Fruit fly (Drosophila melanogaster) whole organism, embryonic: Measurements from ENCODE around the gene Lerp.

Experiments used
- B-H1 ChIP-seq: fragments of 200-800 bp; sonication (Bioruptor generic); IDR thresholded peaks from 3 replicates; pipeline ENCODE4 v1.3.6; 2022; ENCODE audit warnings: missing biosample characterization, missing genetic modification characterization
- CG10654 ChIP-seq: fragments of 200-800 bp; sonication (Bioruptor generic); optimal IDR thresholded peaks from 2 replicates; lab custom pipeline; 2016; ENCODE audit warnings: missing biosample characterization, missing genetic modification characterization
- CG11398 ChIP-seq: fragments of 200-800 bp; sonication (Bioruptor generic); optimal IDR thresholded peaks from 2 replicates; lab custom pipeline; 2016; ENCODE audit warnings: missing biosample characterization, missing genetic modification characterization
- CG12299 ChIP-seq: fragments of 200-800 bp; sonication (Bioruptor generic); optimal IDR thresholded peaks from 2 replicates; lab custom pipeline; 2018; ENCODE audit warnings: missing biosample characterization, mild to moderate bottlenecking, missing genetic modification characterization
- CG12769 ChIP-seq: fragments of 200-800 bp; sonication (Bioruptor generic); optimal IDR thresholded peaks from 2 replicates; lab custom pipeline; 2019; ENCODE audit warnings: missing biosample characterization, mild to moderate bottlenecking, missing genetic modification characterization, moderate library complexity
- CG13894 ChIP-seq: fragments of 200-800 bp; sonication (Bioruptor generic); optimal IDR thresholded peaks from 3 replicates; lab custom pipeline; 2018; ENCODE audit warnings: missing biosample characterization, mild to moderate bottlenecking, missing genetic modification characterization, moderate library complexity
- CG14050 ChIP-seq: fragments of 200-800 bp; sonication (Bioruptor generic); IDR thresholded peaks from 3 replicates; pipeline ENCODE4 v1.3.6; 2022; ENCODE audit warnings: missing biosample characterization, missing genetic modification characterization
- CG15601 ChIP-seq: fragments of 200-800 bp; sonication (Bioruptor generic); optimal IDR thresholded peaks from 3 replicates; lab custom pipeline; 2019; ENCODE audit warnings: missing biosample characterization, mild to moderate bottlenecking, missing genetic modification characterization, moderate library complexity
- CG17361 ChIP-seq: fragments of 200-800 bp; sonication (Bioruptor generic); IDR thresholded peaks from 3 replicates; pipeline ENCODE4 v1.3.6; 2022; ENCODE audit warnings: missing biosample characterization, missing genetic modification characterization
- CG18011 ChIP-seq: fragments of 200-800 bp; sonication (Bioruptor generic); optimal IDR thresholded peaks from 2 replicates; lab custom pipeline; 2017; ENCODE audit warnings: missing biosample characterization, missing genetic modification characterization, mild to moderate bottlenecking, moderate library complexity, missing genotype
- CG18764 ChIP-seq: fragments of 200-800 bp; sonication (Bioruptor generic); optimal IDR thresholded peaks from 3 replicates; lab custom pipeline; 2016; ENCODE audit warnings: missing biosample characterization, missing genetic modification characterization
- CG2678 ChIP-seq: fragments of 200-800 bp; sonication (Bioruptor generic); optimal IDR thresholded peaks from 3 replicates; lab custom pipeline; 2019; ENCODE audit warnings: missing biosample characterization, mild to moderate bottlenecking, missing genetic modification characterization, moderate library complexity
- CG31224 ChIP-seq: fragments of 200-800 bp; sonication (Bioruptor generic); IDR thresholded peaks from 2 replicates; pipeline ENCODE4 v1.3.6; 2022; ENCODE audit warnings: missing biosample characterization, missing genetic modification characterization
- CG3726 ChIP-seq: fragments of 200-800 bp; sonication (Bioruptor generic); IDR thresholded peaks from 3 replicates; pipeline ENCODE4, ENCODE4 v1.3.6; 2022; ENCODE audit warnings: missing biosample characterization, missing genetic modification characterization
- CG4617 ChIP-seq: fragments of 200-800 bp; sonication (Bioruptor generic); optimal IDR thresholded peaks from 3 replicates; lab custom pipeline; 2016; ENCODE audit warnings: missing biosample characterization, missing genetic modification characterization, borderline replicate concordance
- CG4854 ChIP-seq: fragments of 200-800 bp; sonication (Bioruptor generic); optimal IDR thresholded peaks from 2 replicates; lab custom pipeline; 2016; ENCODE audit warnings: missing biosample characterization, missing genetic modification characterization, inconsistent platforms
- CG5953 ChIP-seq: fragments of 200-800 bp; sonication (Bioruptor generic); IDR thresholded peaks from 2 replicates; pipeline ENCODE4 v1.3.6; 2022; ENCODE audit warnings: missing biosample characterization, missing genetic modification characterization
- CG6272 ChIP-seq: fragments of 200-800 bp; sonication (Bioruptor generic); IDR thresholded peaks from 2 replicates; pipeline ENCODE4 v1.3.6; 2022; ENCODE audit warnings: missing biosample characterization, missing genetic modification characterization
- CG7963 ChIP-seq: fragments of 200-800 bp; sonication (Bioruptor generic); IDR thresholded peaks from 3 replicates; pipeline ENCODE4 v1.3.6; 2022; ENCODE audit warnings: missing biosample characterization, missing genetic modification characterization; ENCODE audit not compliant: partially characterized antibody
- CG7987 ChIP-seq: fragments of 200-800 bp; sonication (Bioruptor generic); optimal IDR thresholded peaks from 2 replicates; lab custom pipeline; 2018; ENCODE audit warnings: missing biosample characterization, mild to moderate bottlenecking, missing genetic modification characterization, moderate library complexity
- CG8765 ChIP-seq: fragments of 200-800 bp; sonication (Bioruptor generic); IDR thresholded peaks from 2 replicates; pipeline ENCODE4 v1.3.6; 2022; ENCODE audit warnings: missing biosample characterization, missing genetic modification characterization
- CG9817 ChIP-seq: fragments of 200-800 bp; sonication (Bioruptor generic); optimal IDR thresholded peaks from 2 replicates; lab custom pipeline; 2018; ENCODE audit warnings: missing biosample characterization, mild to moderate bottlenecking, missing genetic modification characterization, moderate library complexity
- Dfd ChIP-seq, 2 experiments: fragments of >200 bp; optimal IDR thresholded peaks; 2 replicates each; lab custom pipeline; 2017; ENCODE audit warnings: missing biosample characterization in 2 of 2, missing genetic modification characterization in 2 of 2
- E2f2 ChIP-seq: fragments of 200-800 bp; sonication (Bioruptor generic); IDR thresholded peaks from 2 replicates; pipeline ENCODE4 v1.3.6; 2022; ENCODE audit warnings: missing biosample characterization, missing genetic modification characterization
- ERR ChIP-seq: fragments of 200-800 bp; sonication (Bioruptor generic); optimal IDR thresholded peaks from 2 replicates; lab custom pipeline; 2016; ENCODE audit warnings: missing biosample characterization, missing genetic modification characterization
- H2.0 ChIP-seq: fragments of 200-800 bp; sonication (Bioruptor generic); IDR thresholded peaks from 2 replicates; pipeline ENCODE4 v1.3.6; 2022; ENCODE audit warnings: missing biosample characterization, missing genetic modification characterization
- Hmr ChIP-seq: fragments of 200-800 bp; sonication (Bioruptor generic); optimal IDR thresholded peaks from 3 replicates; lab custom pipeline; 2017; ENCODE audit warnings: mild to moderate bottlenecking, missing biosample characterization, missing genetic modification reagents, missing genetic modification characterization
- Hr78 ChIP-seq, 2 experiments: fragments of 200-800 bp in 1 of 2; fragments of >200 bp in 1 of 2; sonication (Bioruptor generic) in 1 of 2; optimal IDR thresholded peaks; 2 replicates each; lab custom pipeline; 2017 to 2019; ENCODE audit warnings: missing biosample characterization in 2 of 2, missing genetic modification characterization in 2 of 2, mild to moderate bottlenecking in 1 of 2, moderate library complexity in 1 of 2
- Lhr ChIP-seq: fragments of 200-800 bp; sonication (Bioruptor generic); optimal IDR thresholded peaks from 3 replicates; lab custom pipeline; 2017; ENCODE audit warnings: mild to moderate bottlenecking, missing biosample characterization, missing genetic modification reagents, missing genetic modification characterization
- Nf-YB ChIP-seq: fragments of 200-800 bp; sonication (Bioruptor generic); optimal IDR thresholded peaks from 3 replicates; lab custom pipeline; 2019; ENCODE audit warnings: missing biosample characterization, mild to moderate bottlenecking, missing genetic modification characterization, moderate library complexity
- crol ChIP-seq: fragments of 200-800 bp; sonication (Bioruptor generic); IDR thresholded peaks from 2 replicates; pipeline ENCODE4 v1.3.6; 2022; ENCODE audit warnings: missing biosample characterization, missing genetic modification characterization
- dimm ChIP-seq: fragments of 200-800 bp; sonication (Bioruptor generic); IDR thresholded peaks from 2 replicates; pipeline ENCODE4 v1.3.6; 2022; ENCODE audit warnings: missing biosample characterization, missing genetic modification characterization
- esg ChIP-seq: fragments of 200-800 bp; sonication (Bioruptor generic); conservative IDR thresholded peaks from 2 replicates; pipeline ENCODE4 v1.3.6; 2022; ENCODE audit warnings: missing biosample characterization, missing genetic modification characterization
- eve ChIP-seq, 2 experiments: fragments of >200 bp; optimal IDR thresholded peaks; 2 replicates each; lab custom pipeline; 2017; ENCODE audit warnings: missing biosample characterization in 2 of 2, missing genetic modification characterization in 2 of 2
- ewg ChIP-seq: fragments of 200-800 bp; sonication (Bioruptor generic); optimal IDR thresholded peaks from 3 replicates; lab custom pipeline; 2017; ENCODE audit warnings: mild to moderate bottlenecking, missing biosample characterization, missing genetic modification reagents, missing genetic modification characterization
- grau ChIP-seq: fragments of 200-800 bp; optimal IDR thresholded peaks from 3 replicates; lab custom pipeline; 2019; ENCODE audit warnings: missing biosample characterization, mild to moderate bottlenecking, missing genetic modification characterization, moderate library complexity
- grn ChIP-seq: fragments of 200-800 bp; sonication (Bioruptor generic); optimal IDR thresholded peaks from 3 replicates; lab custom pipeline; 2017; ENCODE audit warnings: missing biosample characterization, missing genetic modification characterization
- lab ChIP-seq: fragments of 200-800 bp; sonication (Bioruptor generic); optimal IDR thresholded peaks from 3 replicates; lab custom pipeline; 2017; ENCODE audit warnings: missing biosample characterization, missing genetic modification characterization, mild to moderate bottlenecking, moderate library complexity, missing genetic modification reagents
- pan ChIP-seq, 4 experiments: fragments of >200 bp in 3 of 4; fragments of 200-800 bp in 1 of 4; sonication (Bioruptor generic) in 1 of 4; optimal IDR thresholded peaks in 3 of 4; IDR thresholded peaks in 1 of 4; 2 replicates each; pipeline versions ENCODE4 v1.3.6 to Lab custom; 2017 to 2022; ENCODE audit warnings: missing biosample characterization in 2 of 4, missing genetic modification characterization in 2 of 4, mixed read lengths in 1 of 4
- scrt ChIP-seq: fragments of 200-800 bp; sonication (Bioruptor generic); optimal IDR thresholded peaks from 2 replicates; lab custom pipeline; 2018; ENCODE audit warnings: missing biosample characterization, mild to moderate bottlenecking, missing genetic modification characterization, moderate library complexity
- sens ChIP-seq: fragments of 200-800 bp; sonication (Bioruptor generic); peaks from one replicate; lab custom pipeline; 2016; ENCODE audit warnings: missing biosample characterization, missing genetic modification characterization
- sima ChIP-seq: fragments of 200-800 bp; sonication (Bioruptor generic); optimal IDR thresholded peaks from 2 replicates; lab custom pipeline; 2016; ENCODE audit warnings: missing biosample characterization, missing genetic modification characterization
- so ChIP-seq: fragments of 200-800 bp; sonication (Bioruptor generic); IDR thresholded peaks from 3 replicates; pipeline ENCODE4 v1.3.6; 2022; ENCODE audit warnings: missing biosample characterization, missing genetic modification characterization
- sob ChIP-seq: fragments of 200-800 bp; sonication (Bioruptor generic); IDR thresholded peaks from 2 replicates; pipeline ENCODE4 v1.3.6; 2022; ENCODE audit warnings: missing biosample characterization, missing genetic modification characterization
- stc ChIP-seq: fragments of 200-800 bp; sonication (Bioruptor generic); IDR thresholded peaks from 2 replicates; pipeline ENCODE4 v1.3.6; 2022; ENCODE audit warnings: missing biosample characterization, missing genetic modification characterization
- stwl ChIP-seq: fragments of 200-800 bp; sonication (Bioruptor generic); optimal IDR thresholded peaks from 3 replicates; lab custom pipeline; 2018; ENCODE audit warnings: missing biosample characterization, mild to moderate bottlenecking, missing genetic modification characterization, moderate library complexity
- tap ChIP-seq: fragments of 200-800 bp; optimal IDR thresholded peaks from 3 replicates; lab custom pipeline; 2019; ENCODE audit warnings: missing biosample characterization, mild to moderate bottlenecking, missing genetic modification characterization, moderate library complexity
- tna ChIP-seq: fragments of 200-800 bp; sonication (Bioruptor generic); IDR thresholded peaks from 2 replicates; pipeline ENCODE4 v1.3.6; 2022; ENCODE audit warnings: missing biosample characterization, missing genetic modification characterization; ENCODE audit not compliant: partially characterized antibody
- zen ChIP-seq: fragments of 200-800 bp; sonication (Bioruptor generic); optimal IDR thresholded peaks from 3 replicates; lab custom pipeline; 2018; ENCODE audit warnings: missing biosample characterization, mild to moderate bottlenecking, missing genetic modification characterization, moderate library complexity
- zfh1 ChIP-seq: fragments of 200-800 bp; sonication (Bioruptor generic); IDR thresholded peaks from 3 replicates; pipeline ENCODE4 v1.3.6; 2022; ENCODE audit warnings: missing biosample characterization, missing genetic modification characterization

The Lerp gene

DNA sequence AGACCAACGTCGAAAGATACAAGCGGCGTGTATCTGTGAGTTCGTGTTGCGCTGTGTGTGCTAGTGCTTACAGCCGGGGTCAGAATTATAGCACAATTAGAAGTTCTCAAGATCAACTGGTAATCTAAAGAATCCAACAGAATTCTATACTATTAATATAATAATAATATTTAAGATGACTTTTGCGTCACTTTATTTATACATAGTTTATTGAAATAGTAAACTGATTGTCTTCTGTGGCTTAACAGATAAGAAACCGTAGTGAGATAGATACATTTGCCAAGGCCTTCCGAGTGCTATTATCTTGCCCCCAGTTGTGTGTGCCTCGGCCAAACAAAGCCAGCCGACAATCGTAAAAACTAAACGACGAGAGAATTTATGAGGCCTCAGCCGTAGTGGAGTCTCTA is 23.4 kb upstream of the Lerp start (continued):
- peak; percentile 48 for TF ChIP-seq CG18764
- TF ChIP-seq stc, result peak; percentile 68
- no peak for TF ChIP-seq CG12769
- no peak for TF ChIP-seq CG4854
- TF ChIP-seq CG10654 (GFP tag; lab: Kevin White, UChicago), result peak; percentile 18
- no peak for TF ChIP-seq eve (GFP tag; optimal IDR thresholded peaks at IDR 0.05; lab: Kevin White, UChicago)
- TF ChIP-seq CG8765 (GFP tag; lab: Robert Waterston, UW), result peak; percentile 74
- TF ChIP-seq E2f2 (GFP tag; lab: Robert Waterston, UW), result peak; percentile 31; the same call in 1 of the 2 replicates
- TF ChIP-seq CG2678 (tag; lab: Kevin White, UChicago), result peak; percentile 82
- TF ChIP-seq CG12299 (tag; lab: Kevin White, UChicago), result peak; percentile 30
- TF ChIP-seq Dfd (GFP tag; optimal IDR thresholded peaks at IDR 0.05; lab: Kevin White, UChicago), result no peak
- TF ChIP-seq stwl, result peak; percentile 27
- TF ChIP-seq grau (tag; lab: Kevin White, UChicago), result peak; percentile 79
- peak; percentile 64 for TF ChIP-seq tap
- no peak for TF ChIP-seq crol
- TF ChIP-seq sob (GFP tag; lab: Robert Waterston, UW), result peak; percentile 42
- peak; percentile 32 for TF ChIP-seq Lhr (GFP tag; lab: Kevin White, UChicago)
- peak; percentile 83 for TF ChIP-seq sens (GFP tag; lab: Kevin White, UChicago)
- TF ChIP-seq CG4617, result no peak
- 0 out of 2 replicates have a peak, but pooled peaks have one; percentile 15 for TF ChIP-seq CG31224 (GFP tag; lab: Robert Waterston, UW)
- TF ChIP-seq ewg (GFP tag; lab: Kevin White, UChicago), result peak; percentile 47
- TF ChIP-seq zfh1, result peak; percentile 59; the same call in 1 of the 3 replicates
- TF ChIP-seq pan (optimal IDR thresholded peaks at IDR 0.05; lab: Kevin White, UChicago), result no peak
- peak in 1 of 2 experiments; percentile 62 for TF ChIP-seq pan (GFP tag; optimal IDR thresholded peaks at IDR 0.05 in 1 of 2, IDR thresholded peaks at IDR 0.05 in 1 of 2)
- peak; percentile 69 for TF ChIP-seq lab (GFP tag; lab: Kevin White, UChicago)
- peak in 1 of 2 experiments; percentile 46 for TF ChIP-seq Hr78 (GFP tag; optimal IDR thresholded peaks at IDR 0.05; lab: Kevin White, UChicago)
- no peak for TF ChIP-seq CG7963 (GFP tag; lab: Robert Waterston, UW)
- peak; percentile 53 for TF ChIP-seq B-H1 (GFP tag; lab: Robert Waterston, UW)
- no peak for TF ChIP-seq CG5953 (GFP tag; lab: Robert Waterston, UW)
- TF ChIP-seq CG9817, result peak; percentile 52
- TF ChIP-seq Nf-YB, result peak; percentile 70
- peak; percentile 83 for TF ChIP-seq CG15601 (tag; lab: Kevin White, UChicago)
- TF ChIP-seq CG11398 (GFP tag; lab: Kevin White, UChicago), result no peak
- TF ChIP-seq CG18011 (GFP tag; lab: Kevin White, UChicago), result no peak
- TF ChIP-seq Hmr (GFP tag; lab: Kevin White, UChicago), result peak; percentile 52
- TF ChIP-seq CG14050 (GFP tag; lab: Robert Waterston, UW), result no peak
- TF ChIP-seq tna (GFP tag; lab: Robert Waterston, UW), result no peak
- peak; percentile 37 for TF ChIP-seq scrt (GFP tag; lab: Kevin White, UChicago)
- TF ChIP-seq grn (GFP tag; lab: Kevin White, UChicago), result no peak
- no peak for TF ChIP-seq so (GFP tag; lab: Robert Waterston, UW)
- no peak for TF ChIP-seq sima (GFP tag; lab: Kevin White, UChicago)
- TF ChIP-seq H2.0 (GFP tag; lab: Robert Waterston, UW), result peak; percentile 47; the same call in 1 of the 2 replicates
- TF ChIP-seq CG7987, result peak; percentile 0
- no peak for TF ChIP-seq CG13894
- TF ChIP-seq esg (GFP tag; lab: Robert Waterston, UW), result peak; percentile 34; the same call in 1 of the 2 replicates
- peak; percentile 50 for TF ChIP-seq zen
- no peak for TF ChIP-seq CG6272 (GFP tag; lab: Robert Waterston, UW)
- no peak for TF ChIP-seq dimm (GFP tag; lab: Robert Waterston, UW)
- no peak for TF ChIP-seq CG3726 (GFP tag; lab: Robert Waterston, UW)
- TF ChIP-seq CG17361, result peak; percentile 74
- no peak for TF ChIP-seq ERR (GFP tag; lab: Kevin White, UChicago)
